Worm (Caenorhabditis elegans) whole organism, L3 larva: Measurements from ENCODE around the gene T22F3.11.
"Not testable (repeated sequence)": the region's sequence is repeated elsewhere in the genome, so short reads cannot be mapped to it uniquely, and the experiment has no call there.

Experiments
- R02D3.7 ChIP-seq: fragments of 150-350 bp; optimal IDR thresholded peaks from 2 replicates; lab custom pipeline; 2014; ENCODE audit warnings: missing biosample characterization, missing genetic modification characterization
- aly-2 ChIP-seq: fragments of 150-350 bp; optimal IDR thresholded peaks from 2 replicates; lab custom pipeline; 2014; ENCODE audit warnings: missing biosample characterization, missing genetic modification characterization
- ama-1 ChIP-seq: fragments of 150-350 bp; optimal IDR thresholded peaks from 2 replicates; lab custom pipeline; 2018
- ceh-16 ChIP-seq: sonication (generic microtip); optimal IDR thresholded peaks from 2 replicates; lab custom pipeline; 2017; ENCODE audit warnings: missing biosample characterization, missing genetic modification characterization
- ceh-28 ChIP-seq: fragments of 150-350 bp; optimal IDR thresholded peaks from 2 replicates; lab custom pipeline; 2014; ENCODE audit warnings: missing biosample characterization, missing genetic modification reagents, missing genetic modification characterization
- egl-27 ChIP-seq: sonication (generic microtip); optimal IDR thresholded peaks from 4 replicates; lab custom pipeline; 2017; ENCODE audit warnings: missing biosample characterization, missing genetic modification reagents, missing genetic modification characterization
- egl-5 ChIP-seq: fragments of 150-350 bp; optimal IDR thresholded peaks from 2 replicates; lab custom pipeline; 2017; ENCODE audit warnings: missing biosample characterization, missing genetic modification reagents, missing genetic modification characterization, inconsistent platforms
- elt-1 ChIP-seq: fragments of 150-350 bp; optimal IDR thresholded peaks from 2 replicates; lab custom pipeline; 2014; ENCODE audit warnings: missing biosample characterization, missing genetic modification characterization
- elt-2 ChIP-seq: sonication (generic microtip); optimal IDR thresholded peaks from 2 replicates; lab custom pipeline; 2016; ENCODE audit warnings: missing genetic modification reagents, mild to moderate bottlenecking, missing genetic modification characterization, missing compliant biosample characterization
- elt-3 ChIP-seq, 3 experiments: fragments of 150-350 bp in 1 of 3; sonication (generic microtip) in 2 of 3; optimal IDR thresholded peaks; 2 replicates in 2 of 3; 4 replicates in 1 of 3; lab custom pipeline; 2014 to 2017; ENCODE audit warnings: missing biosample characterization in 3 of 3, missing genetic modification characterization in 3 of 3
- fos-1 ChIP-seq: fragments of 150-350 bp; optimal IDR thresholded peaks from 2 replicates; lab custom pipeline; 2014; ENCODE audit warnings: missing biosample characterization, missing genetic modification characterization
- hmg-11 ChIP-seq: sonication (generic microtip); optimal IDR thresholded peaks from 2 replicates; lab custom pipeline; 2016; ENCODE audit warnings: missing genetic modification characterization, missing compliant biosample characterization
- lin-15B ChIP-seq: fragments of 150-350 bp; optimal IDR thresholded peaks from 2 replicates; lab custom pipeline; 2014; ENCODE audit warnings: missing biosample characterization, missing genetic modification characterization
- lsy-12 ChIP-seq: sonication (generic microtip); optimal IDR thresholded peaks from 2 replicates; lab custom pipeline; 2016; ENCODE audit warnings: mild to moderate bottlenecking, missing genetic modification characterization, missing compliant biosample characterization
- mdl-1 ChIP-seq: fragments of 150-350 bp; optimal IDR thresholded peaks from 2 replicates; lab custom pipeline; 2014; ENCODE audit warnings: missing biosample characterization, missing genetic modification characterization
- nfya-1 ChIP-seq: sonication (generic microtip); optimal IDR thresholded peaks from 2 replicates; lab custom pipeline; 2017; ENCODE audit warnings: missing genetic modification characterization, mild to moderate bottlenecking, missing compliant biosample characterization, antibody characterized with exemption, moderate library complexity; ENCODE audit not compliant: insufficient read depth
- nhr-12 ChIP-seq: fragments of 150-350 bp; optimal IDR thresholded peaks from 2 replicates; lab custom pipeline; 2014; ENCODE audit warnings: missing biosample characterization, missing genetic modification characterization
- nhr-23 ChIP-seq: fragments of 150-350 bp; optimal IDR thresholded peaks from 2 replicates; lab custom pipeline; 2014; ENCODE audit warnings: missing biosample characterization, missing genetic modification reagents, missing genetic modification characterization
- nhr-237 ChIP-seq: fragments of 150-350 bp; optimal IDR thresholded peaks from 2 replicates; lab custom pipeline; 2014; ENCODE audit warnings: missing biosample characterization, missing genetic modification characterization
- nhr-25 ChIP-seq: sonication (generic microtip); optimal IDR thresholded peaks from 2 replicates; lab custom pipeline; 2017; ENCODE audit warnings: missing biosample characterization, missing genetic modification characterization
- nhr-28 ChIP-seq: fragments of 150-350 bp; optimal IDR thresholded peaks from 2 replicates; lab custom pipeline; 2014; ENCODE audit warnings: missing biosample characterization, missing genetic modification characterization
- nhr-43 ChIP-seq: sonication (generic microtip); optimal IDR thresholded peaks from 2 replicates; lab custom pipeline; 2016; ENCODE audit warnings: mild to moderate bottlenecking, missing genetic modification characterization, missing compliant biosample characterization; ENCODE audit not compliant: poor library complexity, severe bottlenecking
- nhr-67 ChIP-seq: fragments of 150-350 bp; optimal IDR thresholded peaks from 2 replicates; lab custom pipeline; 2014; ENCODE audit warnings: missing biosample characterization, missing genetic modification characterization
- pha-4 ChIP-seq: fragments of 150-350 bp; optimal IDR thresholded peaks from 2 replicates; lab custom pipeline; 2014; ENCODE audit warnings: missing biosample characterization, missing genetic modification reagents, missing genetic modification characterization
- pqm-1 ChIP-seq: fragments of 150-350 bp; optimal IDR thresholded peaks from 2 replicates; lab custom pipeline; 2017; ENCODE audit warnings: missing biosample characterization, missing genetic modification characterization, inconsistent platforms
- sea-2 ChIP-seq: fragments of 150-350 bp; sonication (generic microtip); optimal IDR thresholded peaks from 4 replicates; lab custom pipeline; 2014; ENCODE audit warnings: missing biosample characterization, missing genetic modification reagents, missing genetic modification characterization
- skn-1 ChIP-seq: fragments of 150-350 bp; optimal IDR thresholded peaks from 2 replicates; lab custom pipeline; 2014; ENCODE audit warnings: missing biosample characterization, missing genetic modification characterization
- snpc-4 ChIP-seq: fragments of 150-350 bp; optimal IDR thresholded peaks from 2 replicates; lab custom pipeline; 2014; ENCODE audit warnings: missing biosample characterization, missing genetic modification characterization
- tbx-2 ChIP-seq: sonication (generic microtip); optimal IDR thresholded peaks from 2 replicates; lab custom pipeline; 2016; ENCODE audit warnings: mild to moderate bottlenecking, missing genetic modification characterization, missing compliant biosample characterization
- unc-62 ChIP-seq: fragments of 150-350 bp; sonication (generic microtip); optimal IDR thresholded peaks from 4 replicates; lab custom pipeline; 2014; ENCODE audit warnings: missing biosample characterization, missing genetic modification reagents, missing genetic modification characterization
- zag-1 ChIP-seq: fragments of 150-350 bp; optimal IDR thresholded peaks from 2 replicates; lab custom pipeline; 2014; ENCODE audit warnings: missing biosample characterization, missing genetic modification characterization
- ztf-11 ChIP-seq: fragments of 150-350 bp; optimal IDR thresholded peaks from 2 replicates; lab custom pipeline; 2014; ENCODE audit warnings: missing biosample characterization, missing genetic modification characterization
- ztf-4 ChIP-seq: fragments of 150-350 bp; optimal IDR thresholded peaks from 2 replicates; lab custom pipeline; 2014; ENCODE audit warnings: missing biosample characterization, missing genetic modification characterization

Gene T22F3.11

DNA sequence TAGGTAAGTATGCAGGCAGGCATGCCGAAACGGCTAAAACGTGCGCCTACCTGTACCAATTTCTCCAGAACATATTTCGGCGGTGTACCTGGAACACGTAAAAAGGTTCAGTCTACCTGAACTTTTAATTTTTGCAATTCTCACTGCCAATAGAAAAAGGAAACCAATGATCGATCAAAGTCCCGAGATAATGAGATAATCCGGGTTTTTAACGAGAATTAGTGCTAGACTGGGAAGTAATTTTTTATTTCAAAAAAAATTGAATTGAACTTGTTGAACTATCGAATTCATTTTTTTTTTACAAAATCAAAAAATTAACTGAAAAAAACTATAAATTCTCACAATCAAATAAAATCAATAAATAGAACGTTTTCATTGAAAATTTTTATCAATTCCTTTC lies 13.8 kb downstream of the T22F3.11 start, which contains the start of gene T22F3.7:
TSS of gene T22F3.7 (minus strand) at position 101 of the 400 bp plus-strand sequence.
- no peak for TF ChIP-seq nhr-67 (tag; lab: Kevin White, UChicago)
- no peak for TF ChIP-seq egl-27 (tag; lab: Kevin White, UChicago)
- no peak for TF ChIP-seq zag-1 (tag; lab: Kevin White, UChicago)
- no peak for TF ChIP-seq lin-15B (tag; lab: Kevin White, UChicago)
- no peak for TF ChIP-seq ama-1 (lab: Kevin White, UChicago)
- no peak for TF ChIP-seq aly-2
- no peak for TF ChIP-seq skn-1
- TF ChIP-seq snpc-4 (tag; lab: Kevin White, UChicago) = no peak
- TF ChIP-seq tbx-2 (tag; lab: Kevin White, UChicago) = no peak
- TF ChIP-seq elt-3 (tag; optimal IDR thresholded peaks at IDR 0.05; lab: Kevin White, UChicago) = no peak
- TF ChIP-seq nhr-25 = no peak
- no peak for TF ChIP-seq ztf-11 (tag; lab: Kevin White, UChicago)
- no peak for TF ChIP-seq mdl-1 (tag; lab: Kevin White, UChicago)
- TF ChIP-seq egl-5 (tag; lab: Kevin White, UChicago) = no peak
- no peak for TF ChIP-seq elt-2 (tag; lab: Kevin White, UChicago)
- TF ChIP-seq ceh-28 (tag; lab: Kevin White, UChicago) = no peak

DNA sequence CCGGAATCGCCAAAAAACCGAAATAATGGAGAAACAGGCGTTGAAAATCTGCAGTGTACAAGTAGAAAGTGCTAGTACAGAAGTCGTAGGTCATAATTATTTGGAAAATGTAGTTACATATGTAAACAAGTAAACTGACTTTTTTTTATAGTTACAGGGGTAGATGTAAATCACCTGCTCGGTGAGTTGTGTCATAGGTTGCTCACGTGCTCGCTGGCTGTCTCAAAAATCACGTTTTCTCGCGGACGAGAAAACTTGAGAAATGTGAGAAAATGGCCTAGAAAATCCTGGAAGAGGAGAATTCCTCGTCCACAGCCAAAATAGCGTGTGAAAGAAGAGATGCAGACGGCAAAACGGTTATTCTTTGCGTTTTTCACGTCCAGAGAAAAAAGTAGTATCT lies 17.3 kb downstream of the T22F3.11 start, which contains the start of gene srh-212:
TSS of gene srh-212 (minus strand) at position 101 of the 400 bp plus-strand sequence.
- TF ChIP-seq ztf-11, nfya-1, nhr-28 (tag; lab: Kevin White, UChicago): not testable (repeated sequence)
- TF ChIP-seq, all 47 proteins: peak for 0; not testable (repeated sequence) for 47

DNA sequence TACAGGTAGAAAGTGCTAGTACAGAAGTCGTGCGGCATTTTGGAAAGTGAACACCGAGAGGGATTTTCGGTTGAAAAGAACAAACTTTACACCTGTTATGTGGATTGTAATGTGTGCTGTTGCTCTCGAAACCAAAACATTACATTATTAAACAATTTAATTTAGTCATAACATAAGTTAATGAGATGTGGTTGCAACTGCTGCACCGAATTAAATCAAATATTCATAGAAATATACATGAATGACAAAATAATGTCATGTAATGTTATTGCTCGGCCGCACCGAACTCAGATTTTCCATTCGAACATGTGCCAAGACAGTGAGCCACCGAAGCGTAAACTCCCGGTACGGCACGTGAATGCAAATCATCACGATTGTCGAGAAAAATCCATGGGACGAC lies 19.4 kb downstream of the T22F3.11 start, which contains the start of gene srh-213:
TSS of gene srh-213 (minus strand) at position 101 of the 400 bp plus-strand sequence.
- TF ChIP-seq aly-2 = no peak
- no peak for TF ChIP-seq lsy-12 (tag; lab: Kevin White, UChicago)
- TF ChIP-seq ceh-16 (tag; lab: Kevin White, UChicago) = no peak
- TF ChIP-seq egl-27 (tag; lab: Kevin White, UChicago) = no peak
- no peak for TF ChIP-seq nfya-1 (tag; lab: Kevin White, UChicago)
- TF ChIP-seq unc-62 (GFP tag; lab: Kevin White, UChicago) = no peak
- no peak for TF ChIP-seq nhr-23 (tag; lab: Kevin White, UChicago)
- no peak for TF ChIP-seq lin-15B (tag; lab: Kevin White, UChicago)
- no peak for TF ChIP-seq nhr-12
- no peak for TF ChIP-seq pqm-1 (tag; lab: Kevin White, UChicago)
- no peak for TF ChIP-seq nhr-237
- TF ChIP-seq fos-1 (tag; lab: Kevin White, UChicago) = no peak
- TF ChIP-seq nhr-67 (tag; lab: Kevin White, UChicago) = no peak

DNA sequence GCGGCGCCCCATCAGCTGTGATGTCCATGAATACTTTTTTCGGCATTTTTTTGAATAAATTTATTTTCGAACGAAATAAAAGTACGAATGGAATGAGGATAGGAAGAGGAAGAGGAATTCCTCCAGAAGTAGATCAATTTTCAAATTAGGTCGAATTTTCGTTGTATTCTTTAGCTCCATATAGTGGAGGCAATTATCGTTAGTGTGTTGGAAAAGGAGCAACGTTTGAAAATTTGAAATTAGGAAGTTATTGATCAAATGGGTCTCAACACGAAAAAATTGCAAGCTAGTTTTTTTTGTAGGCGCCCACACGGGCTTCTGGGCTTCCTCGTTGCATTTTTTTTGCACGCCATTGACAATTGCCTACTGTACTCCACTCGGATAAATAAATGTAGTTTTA lies 22.3 kb downstream of the T22F3.11 start, which contains the start of gene T22F3.12:
TSS of gene T22F3.12 (minus strand) at position 101 of the 400 bp plus-strand sequence.
- no peak for TF ChIP-seq snpc-4 (tag; lab: Kevin White, UChicago)
- no peak for TF ChIP-seq nhr-237
- no peak for TF ChIP-seq skn-1
- no peak for TF ChIP-seq aly-2
- no peak for TF ChIP-seq ama-1 (lab: Kevin White, UChicago)
- TF ChIP-seq nhr-23 (tag; lab: Kevin White, UChicago) = no peak
- no peak for TF ChIP-seq nhr-43 (tag; lab: Kevin White, UChicago)
- no peak for TF ChIP-seq egl-5 (tag; lab: Kevin White, UChicago)
- TF ChIP-seq fos-1 (tag; lab: Kevin White, UChicago) = no peak
- TF ChIP-seq hmg-11 = no peak
- no peak for TF ChIP-seq tbx-2 (tag; lab: Kevin White, UChicago)
- no peak for TF ChIP-seq sea-2 (GFP tag; lab: Kevin White, UChicago)
- no peak for TF ChIP-seq ztf-4 (tag; lab: Kevin White, UChicago)
- no peak for TF ChIP-seq ceh-28 (tag; lab: Kevin White, UChicago)

DNA sequence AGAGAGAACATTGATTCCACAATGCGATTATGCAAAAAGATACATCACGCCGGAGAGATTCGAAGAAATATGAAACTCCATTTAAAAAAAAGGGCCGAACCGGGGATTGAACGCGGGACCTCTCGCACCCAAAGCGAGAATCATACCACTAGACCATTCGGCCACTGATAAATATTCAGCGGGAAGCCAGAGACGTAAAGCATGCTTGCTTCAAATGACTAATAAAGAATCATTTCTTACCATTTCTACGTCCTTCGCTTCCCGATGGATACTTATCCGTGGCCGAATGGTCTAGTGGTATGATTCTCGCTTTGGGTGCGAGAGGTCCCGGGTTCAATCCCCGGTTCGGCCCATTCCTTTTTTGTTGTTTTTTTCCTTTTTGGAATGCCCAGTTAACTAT lies 26.1 kb downstream of the T22F3.11 start:
- TF ChIP-seq egl-5 (tag; lab: Kevin White, UChicago) = no peak
- no peak for TF ChIP-seq R02D3.7 (tag; lab: Kevin White, UChicago)
- no peak for TF ChIP-seq pha-4 (tag; lab: Kevin White, UChicago)
- TF ChIP-seq nhr-43 (tag; lab: Kevin White, UChicago) = peak; percentile 60
- no peak for TF ChIP-seq elt-1 (tag; lab: Kevin White, UChicago)
- TF ChIP-seq hmg-11 = no peak
- TF ChIP-seq nfya-1 (tag; lab: Kevin White, UChicago) = peak; percentile 5
